Fruit fly (Drosophila melanogaster): Measurements from ENCODE around the gene mtSSB.

Gene mtSSB

dm6 chr3R:16208924-16209713, 4.1 kb upstream of the mtSSB start (continued):
- peak; percentile 41; the same call in 1 of the 2 replicates for TF ChIP-seq esg (GFP tag; conservative IDR thresholded peaks at IDR 0.05)
- TF ChIP-seq Hr78 (GFP tag; optimal IDR thresholded peaks at IDR 0.05): no peak
- TF ChIP-seq CG11560 (tag; IDR thresholded peaks at IDR 0.05): no peak
- TF ChIP-seq CG30020 (tag; optimal IDR thresholded peaks at IDR 0.05): peak; percentile 13
- TF ChIP-seq disco-r (GFP tag; optimal IDR thresholded peaks at IDR 0.05): no peak
- no peak for TF ChIP-seq onecut (GFP tag; IDR thresholded peaks at IDR 0.05)
- no peak for TF ChIP-seq crp (GFP tag; optimal IDR thresholded peaks at IDR 0.05)
- TF ChIP-seq pb (GFP tag; optimal IDR thresholded peaks at IDR 0.05): no peak
- no peak for TF ChIP-seq cg (GFP tag; optimal IDR thresholded peaks at IDR 0.05)
- TF ChIP-seq CG13624 (GFP tag; optimal IDR thresholded peaks at IDR 0.05): peak; percentile 16
- no peak for TF ChIP-seq CG15514 (GFP tag; optimal IDR thresholded peaks at IDR 0.05)
- no peak for TF ChIP-seq CG10321 (GFP tag; IDR thresholded peaks at IDR 0.05)
- peak; percentile 57; the same call in 1 of the 2 replicates for TF ChIP-seq CG32532 (GFP tag; IDR thresholded peaks at IDR 0.05)
- TF ChIP-seq CG17612 (GFP tag; IDR thresholded peaks at IDR 0.05): no peak
- no peak for TF ChIP-seq CG16813 (GFP tag; IDR thresholded peaks at IDR 0.05; ENCODE audit: partially characterized antibody)
- TF ChIP-seq h (optimal IDR thresholded peaks at IDR 0.05): no peak
- no peak for TF ChIP-seq Mad (GFP tag; optimal IDR thresholded peaks at IDR 0.05)
- no peak for TF ChIP-seq CG9215 (GFP tag; IDR thresholded peaks at IDR 0.05)
- no peak for TF ChIP-seq da (GFP tag; optimal IDR thresholded peaks at IDR 0.05)
- no peak; the same call in 1 of the 2 replicates for TF ChIP-seq MBD-R2 (GFP tag; IDR thresholded peaks at IDR 0.05)
- no peak; the same call in 2 of the 3 replicates for TF ChIP-seq CG14050 (GFP tag; IDR thresholded peaks at IDR 0.05)
- no peak for TF ChIP-seq danr (GFP tag; IDR thresholded peaks at IDR 0.05)
- peak; percentile 72 for TF ChIP-seq CG2712 (tag; optimal IDR thresholded peaks at IDR 0.05)
- TF ChIP-seq CG7987 (GFP tag; optimal IDR thresholded peaks at IDR 0.05): no peak
- no peak for TF ChIP-seq HmgZ (tag; optimal IDR thresholded peaks at IDR 0.05)
- TF ChIP-seq CG2678 (tag; optimal IDR thresholded peaks at IDR 0.05): peak; percentile 71
- no peak for TF ChIP-seq CG1602 (GFP tag; optimal IDR thresholded peaks at IDR 0.05)
- no peak for TF ChIP-seq TFAM (GFP tag; optimal IDR thresholded peaks at IDR 0.05)
- TF ChIP-seq Dek (tag; optimal IDR thresholded peaks at IDR 0.05): no peak
- TF ChIP-seq lilli (GFP tag; optimal IDR thresholded peaks at IDR 0.05): no peak
- peak; percentile 34 for TF ChIP-seq CG30431 (GFP tag; optimal IDR thresholded peaks at IDR 0.05)
- peak; percentile 56 for TF ChIP-seq CG7839 (tag; optimal IDR thresholded peaks at IDR 0.05)
- no peak for TF ChIP-seq HLH3B (GFP tag; IDR thresholded peaks at IDR 0.05)
- TF ChIP-seq CG7928 (GFP tag; optimal IDR thresholded peaks at IDR 0.05): no peak
- peak; percentile 40; the same call in 1 of the 2 replicates for TF ChIP-seq CG32767 (GFP tag; IDR thresholded peaks at IDR 0.05)
- TF ChIP-seq CG2202 (tag; optimal IDR thresholded peaks at IDR 0.05): no peak
- no peak for TF ChIP-seq ara (GFP tag; IDR thresholded peaks at IDR 0.05)
- TF ChIP-seq Sry-δ (GFP tag; optimal IDR thresholded peaks at IDR 0.05): no peak
- TF ChIP-seq CG10209 (GFP tag; optimal IDR thresholded peaks at IDR 0.05): peak; percentile 41
- no peak for TF ChIP-seq Lpt (GFP tag; optimal IDR thresholded peaks at IDR 0.05)
- TF ChIP-seq CG34422 (GFP tag; IDR thresholded peaks at IDR 0.05): no peak
- TF ChIP-seq CG33213 (GFP tag; optimal IDR thresholded peaks at IDR 0.05): no peak
- TF ChIP-seq CG12769 (tag; optimal IDR thresholded peaks at IDR 0.05): peak; percentile 77
- TF ChIP-seq tgo (GFP tag; IDR thresholded peaks at IDR 0.05): no peak
- TF ChIP-seq CG3995 (GFP tag; optimal IDR thresholded peaks at IDR 0.05): no peak
- TF ChIP-seq eyg (GFP tag; optimal IDR thresholded peaks at IDR 0.05): no peak
- TF ChIP-seq D19B (GFP tag; optimal IDR thresholded peaks at IDR 0.05): peak; percentile 72
- TF ChIP-seq CG11696 (GFP tag; IDR thresholded peaks at IDR 0.05): peak; percentile 37; the same call in 1 of the 2 replicates
- peak; percentile 1 for TF ChIP-seq CG10274 (GFP tag; optimal IDR thresholded peaks at IDR 0.05)
- TF ChIP-seq lab (GFP tag; optimal IDR thresholded peaks at IDR 0.05): no peak

Data from whole organism, embryonic.